Worm (Caenorhabditis elegans) whole organism, L4/young adult: ENCODE measurements around the gene acbp-5.

Experiments used
- W03F9.2 ChIP-seq: fragments of 150-350 bp; optimal IDR thresholded peaks from 2 replicates; lab custom pipeline; 2014; ENCODE audit warnings: missing biosample characterization, missing genetic modification characterization
- dao-5 ChIP-seq: sonication (generic microtip); optimal IDR thresholded peaks from 2 replicates; lab custom pipeline; 2016; ENCODE audit warnings: missing genotype, missing genetic modification characterization, moderate library complexity, missing compliant biosample characterization

DNA sequence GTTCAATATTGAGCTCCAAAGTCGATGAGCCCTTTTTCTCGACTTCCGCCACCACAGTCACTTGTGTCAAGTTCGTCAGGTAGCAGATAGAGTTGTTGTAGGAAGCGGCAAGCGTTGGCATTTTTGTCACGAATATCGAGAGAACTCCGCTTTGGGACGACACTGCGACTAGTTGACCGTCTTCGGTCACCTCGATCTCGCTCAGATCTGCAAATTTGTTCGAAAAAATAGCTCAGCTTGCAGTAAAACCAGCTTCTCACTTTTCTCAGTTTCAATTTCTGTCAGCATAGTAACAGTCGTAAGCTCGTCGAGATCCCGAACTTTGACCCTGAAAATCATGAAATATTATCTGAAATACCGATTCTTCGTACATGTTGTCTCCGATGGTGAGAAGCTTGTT lies 42.7 kb upstream of the acbp-5 start:
- TF ChIP-seq W03F9.2 (tag; lab: Kevin White, UChicago) (no peak), dao-5 (tag; lab: Kevin White, UChicago) (no peak)
